Worm (Caenorhabditis elegans): ENCODE data around the gene fbxc-17.

DNA sequence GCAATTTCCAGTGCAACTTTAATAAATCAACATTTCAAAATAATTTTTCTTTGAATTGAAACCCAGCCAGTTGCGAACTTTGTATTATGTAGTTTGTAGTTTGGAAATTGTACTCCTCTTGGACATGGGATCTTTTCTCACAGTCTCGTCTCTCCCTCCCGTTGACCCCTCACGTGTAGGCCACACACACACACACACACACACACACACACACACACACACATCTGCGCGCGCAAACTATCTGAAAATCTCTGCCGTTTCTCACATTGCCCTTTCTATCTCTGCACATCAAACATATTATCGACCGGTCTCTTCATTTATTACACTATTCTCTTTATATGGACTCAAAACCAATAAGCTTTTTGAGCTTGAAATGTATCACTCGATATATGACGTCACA, 38.3 kb downstream of the fbxc-17 start, which contains the start of gene fbxc-36:
- TF ChIP-seq elt-2 (tag; optimal IDR thresholded peaks at IDR 0.05): no peak
- no peak for TF ChIP-seq ceh-6 (GFP tag; optimal IDR thresholded peaks at IDR 0.05)
- no peak for TF ChIP-seq Y22D7AL.16 (tag; optimal IDR thresholded peaks at IDR 0.05)
- no peak for TF ChIP-seq ref-2 (tag; optimal IDR thresholded peaks at IDR 0.05)
- no peak for TF ChIP-seq pax-1 (tag; optimal IDR thresholded peaks at IDR 0.05)
- no peak for TF ChIP-seq sdc-2 (tag; optimal IDR thresholded peaks at IDR 0.05)
- no peak for TF ChIP-seq nhr-11 (tag; optimal IDR thresholded peaks at IDR 0.05)
- TF ChIP-seq pha-4 (tag; optimal IDR thresholded peaks at IDR 0.05): no peak
- no peak for TF ChIP-seq K09A11.1 (tag; optimal IDR thresholded peaks at IDR 0.05; ENCODE audit: insufficient read depth)
- no peak for TF ChIP-seq nfya-1 (tag; optimal IDR thresholded peaks at IDR 0.05)
- no peak for TF ChIP-seq fkh-10 (GFP tag; optimal IDR thresholded peaks at IDR 0.05)
